Worm (Caenorhabditis elegans): ENCODE results near the gene Y56A3A.31.

DNA sequence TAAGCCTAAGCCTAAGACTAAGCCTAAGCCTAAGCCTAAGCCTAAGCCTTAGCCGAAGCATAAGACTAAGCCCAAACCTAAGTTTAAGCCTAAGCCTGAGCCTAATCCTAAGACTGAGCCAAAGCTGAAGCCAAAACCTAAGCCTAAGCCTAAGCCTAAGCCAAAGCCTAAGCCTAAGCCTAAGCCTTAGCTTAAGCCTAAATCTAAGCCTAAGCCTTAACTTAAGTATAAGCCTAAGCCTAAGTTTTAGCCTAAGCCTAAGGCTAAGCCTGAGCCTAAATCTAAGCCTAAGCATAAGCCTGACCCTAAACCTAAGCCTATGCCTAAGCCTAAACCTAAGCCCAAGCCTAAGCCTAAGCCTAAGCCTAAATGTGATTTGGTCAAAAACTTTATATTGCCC is 40.9 kb downstream of the Y56A3A.31 start:
- TF ChIP-seq egl-27 (tag; optimal IDR thresholded peaks at IDR 0.05), result no peak
- TF ChIP-seq nhr-77 (tag; optimal IDR thresholded peaks at IDR 0.05), result no peak
- TF ChIP-seq aly-2 (tag; optimal IDR thresholded peaks at IDR 0.05), result no peak
- no peak for TF ChIP-seq elt-2 (tag; optimal IDR thresholded peaks at IDR 0.05)
- no peak for TF ChIP-seq fos-1 (tag; optimal IDR thresholded peaks at IDR 0.05)
- no peak for TF ChIP-seq ama-1 (optimal IDR thresholded peaks at IDR 0.05)

Measured in whole organism, L3 larva.